Worm (Caenorhabditis elegans): ENCODE results near the gene srx-9.

Gene srx-9

DNA sequence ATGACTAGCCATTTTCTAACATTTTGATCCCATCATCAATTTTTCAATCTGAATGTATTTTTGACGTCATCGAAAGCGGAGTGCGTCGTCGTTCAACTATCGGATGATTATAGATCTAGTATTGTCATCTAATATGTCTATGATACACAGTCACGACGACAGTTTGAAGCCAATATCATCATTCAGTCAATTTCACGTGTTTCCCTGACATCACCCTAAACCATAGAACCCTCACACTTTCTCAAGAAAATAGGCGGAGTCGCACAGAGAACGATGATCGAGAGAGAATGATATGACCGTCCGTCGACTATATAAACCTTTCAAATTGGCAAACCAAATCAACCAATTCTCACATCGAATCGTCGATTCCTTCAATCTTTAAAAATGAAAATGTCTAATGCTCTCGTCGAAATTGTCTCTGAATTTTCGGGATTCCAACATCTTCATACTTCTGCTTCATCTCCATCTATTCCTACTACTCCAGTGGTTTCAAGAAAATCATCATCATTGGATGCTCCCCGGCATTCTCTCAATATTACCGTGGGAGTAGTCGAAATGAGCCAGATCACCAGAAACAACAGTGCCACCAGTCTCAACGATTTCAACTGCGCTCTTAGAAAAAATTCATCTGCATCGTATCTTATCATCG, 20.6 kb upstream of the srx-9 start, which contains the start of gene F18E3.13 (continued):
- peak; percentile 95 for TF ChIP-seq nhr-20 (tag; optimal IDR thresholded peaks at IDR 0.05)
- no peak for TF ChIP-seq ceh-90 (tag; optimal IDR thresholded peaks at IDR 0.05)
- TF ChIP-seq nhr-19 (GFP tag; conservative IDR thresholded peaks at IDR 0.05) = peak; percentile 97
- no peak for TF ChIP-seq unc-86 (tag; optimal IDR thresholded peaks at IDR 0.05)
- no peak for TF ChIP-seq unc-30 (tag; optimal IDR thresholded peaks at IDR 0.05)
- no peak for TF ChIP-seq ces-1 (GFP tag; optimal IDR thresholded peaks at IDR 0.05)

- no peak for TF ChIP-seq ceh-8 (GFP tag; optimal IDR thresholded peaks at IDR 0.05)
- TF ChIP-seq lin-35 (GFP tag; optimal IDR thresholded peaks at IDR 0.05) = peak in 1 of 2 experiments; percentile 12
Measured at ce11 chrV:7414909-7415308, 19.6 kb upstream of the srx-9 start, which contains the start of gene F18E3.12. F18E3.12 (plus strand) TSS chrV:7414985.

ce11 chrV:7413107-7413774, 18.0 kb upstream of the srx-9 start, which contains the start of gene F18E3.11:
F18E3.11 (plus strand) TSS chrV:7413482.
- TF ChIP-seq ets-5 (GFP tag; IDR thresholded peaks at IDR 0.05) (no peak), fkh-8 (tag; optimal IDR thresholded peaks at IDR 0.05) (no peak), ceh-90 (tag; optimal IDR thresholded peaks at IDR 0.05) (no peak), nhr-84 (tag; optimal IDR thresholded peaks at IDR 0.05) (no peak), efl-3 (GFP tag; optimal IDR thresholded peaks at IDR 0.05) (no peak), pqm-1 (tag; optimal IDR thresholded peaks at IDR 0.05) (no peak), C16A3.4 (tag; optimal IDR thresholded peaks at IDR 0.05) (no peak), elt-3 (tag; optimal IDR thresholded peaks at IDR 0.05) (peak in 3 of 6 experiments; percentile 31 to 88 (median 60)), unc-30 (tag; optimal IDR thresholded peaks at IDR 0.05) (no peak), lir-3 (tag; optimal IDR thresholded peaks at IDR 0.05; ENCODE audit: poor library complexity) (no peak), C34B4.2 (tag; optimal IDR thresholded peaks at IDR 0.05) (no peak), lin-39 (tag; optimal IDR thresholded peaks at IDR 0.05) (no peak), ama-1 (optimal IDR thresholded peaks at IDR 0.05) (no peak), nhr-77 (tag; optimal IDR thresholded peaks at IDR 0.05) (no peak), nhr-85 (tag) (peak; percentile 90), nhr-47 (tag; optimal IDR thresholded peaks at IDR 0.05) (no peak), ztf-4 (tag; optimal IDR thresholded peaks at IDR 0.05) (no peak), unc-98 (GFP tag; IDR thresholded peaks at IDR 0.05) (no peak), lin-13 (GFP tag; optimal IDR thresholded peaks at IDR 0.05) (no peak), nhr-11 (tag; optimal IDR thresholded peaks at IDR 0.05) (no peak), rnt-1 (tag; optimal IDR thresholded peaks at IDR 0.05) (no peak), unc-62 (GFP tag; optimal IDR thresholded peaks at IDR 0.05) (no peak), aha-1 (tag; optimal IDR thresholded peaks at IDR 0.05) (no peak), nhr-76 (tag; optimal IDR thresholded peaks at IDR 0.05) (no peak), aly-2 (tag; optimal IDR thresholded peaks at IDR 0.05) (no peak), dpl-1 (GFP tag; optimal IDR thresholded peaks at IDR 0.05) (no peak), zag-1 (tag; optimal IDR thresholded peaks at IDR 0.05) (no peak), mdl-1 (tag; optimal IDR thresholded peaks at IDR 0.05) (peak in 1 of 2 experiments; percentile 64), nhr-71 (tag; optimal IDR thresholded peaks at IDR 0.05) (peak; percentile 74), pax-3 (tag; optimal IDR thresholded peaks at IDR 0.05) (no peak), unc-130 (tag; optimal IDR thresholded peaks at IDR 0.05) (peak; percentile 16), C04F5.9 (tag; optimal IDR thresholded peaks at IDR 0.05) (no peak), mef-2 (tag; optimal IDR thresholded peaks at IDR 0.05) (no peak), nhr-28 (tag; optimal IDR thresholded peaks at IDR 0.05) (no peak), unc-86 (tag; optimal IDR thresholded peaks at IDR 0.05) (no peak), blmp-1 (tag; optimal IDR thresholded peaks at IDR 0.05) (peak; percentile 67), xbp-1 (tag; optimal IDR thresholded peaks at IDR 0.05) (no peak), egl-27 (tag; optimal IDR thresholded peaks at IDR 0.05) (no peak), alr-1 (tag; optimal IDR thresholded peaks at IDR 0.05; ENCODE audit: borderline replicate concordance) (no peak), lin-14 (GFP tag; optimal IDR thresholded peaks at IDR 0.05) (no peak), lsy-2 (tag; optimal IDR thresholded peaks at IDR 0.05) (no peak), ceh-8 (GFP tag; optimal IDR thresholded peaks at IDR 0.05) (no peak), F16B12.6 (tag; optimal IDR thresholded peaks at IDR 0.05) (no peak)

Measured in whole organism, L1 larva.